Worm (Caenorhabditis elegans): ENCODE measurements around the gene C49C8.2.

Gene C49C8.2

DNA sequence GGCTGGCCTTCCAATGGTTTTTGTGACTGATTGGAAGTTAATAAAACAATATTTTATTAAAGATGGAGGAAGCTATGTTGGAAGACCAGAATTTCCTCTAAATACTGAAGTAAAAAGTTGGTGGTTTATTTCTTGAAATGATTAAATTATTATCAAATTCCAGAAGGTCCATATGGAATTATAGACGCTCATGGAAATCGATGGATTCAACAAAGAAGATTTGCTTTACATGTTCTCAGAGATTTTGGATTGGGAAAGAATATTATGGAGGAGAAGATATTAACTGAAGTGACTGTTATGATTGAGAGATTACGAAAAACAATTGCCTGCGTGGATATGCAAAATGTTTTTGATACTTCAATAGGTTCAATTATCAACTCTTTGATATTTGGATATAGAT, 35.6 kb upstream of the C49C8.2 start:
- TF ChIP-seq ama-1 (optimal IDR thresholded peaks at IDR 0.05) (no peak), unc-62 (GFP tag; optimal IDR thresholded peaks at IDR 0.05) (no peak), ceh-28 (tag; optimal IDR thresholded peaks at IDR 0.05) (no peak), fos-1 (tag; optimal IDR thresholded peaks at IDR 0.05) (no peak)

- TF ChIP-seq ama-1 (optimal IDR thresholded peaks at IDR 0.05) (no peak), nfya-1 (tag; optimal IDR thresholded peaks at IDR 0.05; ENCODE audit: insufficient read depth) (no peak)
Observed at ce11 chrIV:8617047-8617446, 33.8 kb upstream of the C49C8.2 start, which contains the start of the genes F42A9.7 and F42A9.3. TSS of gene F42A9.7 (minus strand) at chrIV:8617147. TSS of gene F42A9.3 (plus strand) at chrIV:8617260.

DNA sequence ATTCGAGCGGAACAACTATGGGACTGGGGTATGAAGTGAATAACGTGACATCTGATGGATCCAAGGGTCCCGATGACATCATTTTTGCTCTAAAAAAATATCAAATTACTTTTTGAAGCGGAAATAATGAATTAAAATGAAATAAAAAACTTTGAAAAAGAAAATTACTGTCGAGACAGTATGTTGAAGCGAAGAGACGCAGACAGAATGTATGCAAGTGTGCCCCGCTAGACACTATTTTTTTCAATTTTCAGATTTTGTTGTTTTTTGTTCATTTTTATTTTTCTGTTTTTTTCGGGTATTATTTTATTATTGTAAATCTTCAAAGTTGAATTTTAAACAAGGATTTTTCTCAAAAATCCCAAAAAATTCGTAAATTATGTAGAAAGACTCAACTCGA, 32.2 kb upstream of the C49C8.2 start, which contains the start of gene F42A9.8:
Gene F42A9.8, minus strand, starts transcription at position 88 of the 400 bp plus-strand sequence.
- TF ChIP-seq pqm-1 (tag; optimal IDR thresholded peaks at IDR 0.05) (no peak), pha-4 (tag; optimal IDR thresholded peaks at IDR 0.05) (peak; percentile 40), nfya-1 (tag; optimal IDR thresholded peaks at IDR 0.05; ENCODE audit: insufficient read depth) (peak; percentile 31), lin-15B (tag; optimal IDR thresholded peaks at IDR 0.05) (peak; percentile 13)

DNA sequence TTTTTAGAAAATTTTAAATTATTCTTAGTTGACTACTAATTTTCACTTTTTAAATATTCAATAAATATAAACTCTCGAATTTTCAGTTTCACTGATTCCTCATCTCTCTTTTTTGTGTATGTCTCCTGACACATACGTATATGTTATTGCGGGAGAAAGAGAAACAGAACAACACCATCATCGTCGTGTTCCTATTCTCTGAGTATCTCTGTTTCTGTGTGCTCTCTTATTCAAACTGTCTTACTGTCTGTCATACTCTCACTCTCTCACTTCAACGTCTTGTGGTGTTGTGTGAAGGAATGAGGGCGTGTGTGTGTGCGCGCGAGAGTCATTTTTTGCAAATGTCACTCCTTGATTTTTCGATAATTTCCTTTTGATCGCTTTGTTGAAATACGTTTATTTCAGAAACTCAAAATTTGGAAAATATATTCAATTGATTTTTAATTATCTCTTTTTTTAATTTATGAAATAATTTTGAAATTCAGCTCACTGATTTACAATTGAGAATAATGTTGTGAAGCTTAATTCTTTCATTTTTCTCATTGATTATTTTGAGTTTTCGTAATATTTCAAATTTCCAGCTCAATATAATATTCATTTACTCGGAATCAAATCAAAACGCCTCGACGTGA, 30.7 kb upstream of the C49C8.2 start, which contains the start of gene lin-49:
Gene lin-49, plus strand, starts transcription at position 582 of the 632 bp plus-strand sequence.
- TF ChIP-seq sea-2 (GFP tag; optimal IDR thresholded peaks at IDR 0.05) (no peak), elt-2 (tag; optimal IDR thresholded peaks at IDR 0.05) (peak; percentile 54), lin-15B (tag; optimal IDR thresholded peaks at IDR 0.05) (peak; percentile 61), nhr-25 (tag; optimal IDR thresholded peaks at IDR 0.05) (peak; percentile 75), nhr-77 (tag; optimal IDR thresholded peaks at IDR 0.05) (no peak), egl-5 (tag; optimal IDR thresholded peaks at IDR 0.05) (no peak), hmg-11 (tag; optimal IDR thresholded peaks at IDR 0.05) (peak; percentile 88), pha-4 (tag; optimal IDR thresholded peaks at IDR 0.05) (peak; percentile 93), ceh-28 (tag; optimal IDR thresholded peaks at IDR 0.05) (peak; percentile 65), unc-62 (GFP tag; optimal IDR thresholded peaks at IDR 0.05) (no peak), nhr-11 (tag; optimal IDR thresholded peaks at IDR 0.05) (peak; percentile 16), jun-1 (tag; optimal IDR thresholded peaks at IDR 0.05) (peak; percentile 30), fkh-10 (GFP tag; optimal IDR thresholded peaks at IDR 0.05) (no peak), tbx-2 (tag; optimal IDR thresholded peaks at IDR 0.05) (no peak), nhr-237 (tag; optimal IDR thresholded peaks at IDR 0.05) (no peak), lin-39 (tag; optimal IDR thresholded peaks at IDR 0.05) (peak; percentile 27), fos-1 (tag; optimal IDR thresholded peaks at IDR 0.05) (no peak), egl-27 (tag; optimal IDR thresholded peaks at IDR 0.05) (no peak), aly-2 (tag; optimal IDR thresholded peaks at IDR 0.05) (no peak), nhr-12 (tag; optimal IDR thresholded peaks at IDR 0.05) (no peak), ztf-11 (tag; optimal IDR thresholded peaks at IDR 0.05) (no peak), nfya-1 (tag; optimal IDR thresholded peaks at IDR 0.05; ENCODE audit: insufficient read depth) (peak; percentile 80), skn-1 (tag; optimal IDR thresholded peaks at IDR 0.05) (peak; percentile 41), ama-1 (optimal IDR thresholded peaks at IDR 0.05) (no peak), R02D3.7 (tag; optimal IDR thresholded peaks at IDR 0.05) (no peak), ztf-4 (tag; optimal IDR thresholded peaks at IDR 0.05) (peak; percentile 1), nhr-23 (tag; optimal IDR thresholded peaks at IDR 0.05) (peak; percentile 79), elt-1 (tag; optimal IDR thresholded peaks at IDR 0.05) (peak; percentile 58), daf-12 (tag; optimal IDR thresholded peaks at IDR 0.05) (no peak), pqm-1 (tag; optimal IDR thresholded peaks at IDR 0.05) (peak; percentile 35), nhr-43 (tag; optimal IDR thresholded peaks at IDR 0.05; ENCODE audit: poor library complexity, severe bottlenecking) (peak; percentile 42), eor-1 (tag; optimal IDR thresholded peaks at IDR 0.05) (no peak), nhr-67 (tag; optimal IDR thresholded peaks at IDR 0.05) (no peak), snpc-4 (tag; optimal IDR thresholded peaks at IDR 0.05) (peak; percentile 56), lsy-12 (tag; optimal IDR thresholded peaks at IDR 0.05) (no peak), zag-1 (tag; optimal IDR thresholded peaks at IDR 0.05) (no peak), mdl-1 (tag; optimal IDR thresholded peaks at IDR 0.05) (no peak), elt-3 (tag; optimal IDR thresholded peaks at IDR 0.05) (no peak), unc-39 (tag; optimal IDR thresholded peaks at IDR 0.05) (no peak), nhr-76 (tag; optimal IDR thresholded peaks at IDR 0.05) (no peak), mml-1 (tag; optimal IDR thresholded peaks at IDR 0.05) (no peak), ceh-82 (tag; optimal IDR thresholded peaks at IDR 0.05) (no peak), ZK546.5 (tag; optimal IDR thresholded peaks at IDR 0.05) (no peak), nhr-28 (tag; optimal IDR thresholded peaks at IDR 0.05) (no peak)

Data from whole organism, L3 larva.